Worm (Caenorhabditis elegans) whole organism, mixed stage, embryonic: ENCODE data around the gene let-2.

Source experiments
- M03D4.4 ChIP-seq: sonication (generic microtip); optimal IDR thresholded peaks from 2 replicates; lab custom pipeline; 2017; ENCODE audit warnings: mild to moderate bottlenecking, missing genetic modification characterization, missing compliant biosample characterization
- bed-3 ChIP-seq: fragments of 200-800 bp; sonication (Bioruptor generic); optimal IDR thresholded peaks from 3 replicates; lab custom pipeline; 2018; ENCODE audit warnings: mild to moderate bottlenecking, missing genetic modification characterization, moderate library complexity, missing compliant biosample characterization
- blmp-1 ChIP-seq: fragments of 150-350 bp; optimal IDR thresholded peaks from 2 replicates; lab custom pipeline; 2014; ENCODE audit warnings: missing biosample characterization, missing genetic modification characterization
- ces-1 ChIP-seq: fragments of 150-350 bp; optimal IDR thresholded peaks from 2 replicates; lab custom pipeline; 2014; ENCODE audit warnings: missing biosample characterization, missing genetic modification reagents, missing genetic modification characterization
- cnd-1 ChIP-seq: fragments of 200-800 bp; sonication (Bioruptor generic); optimal IDR thresholded peaks from 2 replicates; lab custom pipeline; 2018; ENCODE audit warnings: mild to moderate bottlenecking, missing genetic modification characterization, missing compliant biosample characterization
- drap-1 ChIP-seq: fragments of 200-800 bp; sonication (Bioruptor generic); optimal IDR thresholded peaks from 3 replicates; lab custom pipeline; 2018; ENCODE audit warnings: mild to moderate bottlenecking, missing genetic modification characterization, missing compliant biosample characterization
- elt-1 ChIP-seq: sonication (generic microtip); optimal IDR thresholded peaks from 2 replicates; lab custom pipeline; 2017; ENCODE audit warnings: missing genetic modification characterization, mild to moderate bottlenecking, missing compliant biosample characterization, antibody characterized with exemption, moderate library complexity, borderline replicate concordance; ENCODE audit not compliant: insufficient read depth
- flh-1 ChIP-seq: fragments of 200-800 bp; sonication (Bioruptor generic); optimal IDR thresholded peaks from 2 replicates; lab custom pipeline; 2018; ENCODE audit warnings: mild to moderate bottlenecking, missing genetic modification characterization, moderate library complexity, missing compliant biosample characterization
- ham-2 ChIP-seq: fragments of 200-800 bp; sonication (Bioruptor generic); optimal IDR thresholded peaks from 2 replicates; lab custom pipeline; 2018; ENCODE audit warnings: mild to moderate bottlenecking, missing genetic modification characterization, missing compliant biosample characterization
- hlh-1 ChIP-seq: fragments of 150-350 bp; optimal IDR thresholded peaks from 2 replicates; lab custom pipeline; 2014; ENCODE audit warnings: missing biosample characterization, missing genetic modification reagents, missing genetic modification characterization
- lin-13 ChIP-seq: fragments of 150-350 bp; optimal IDR thresholded peaks from 2 replicates; lab custom pipeline; 2014; ENCODE audit warnings: missing biosample characterization, missing genetic modification characterization
- lin-32 ChIP-seq: fragments of 200-800 bp; sonication (Bioruptor generic); optimal IDR thresholded peaks from 2 replicates; lab custom pipeline; 2018; ENCODE audit warnings: mild to moderate bottlenecking, missing genetic modification characterization, missing compliant biosample characterization
- lsy-2 ChIP-seq: fragments of 150-350 bp; optimal IDR thresholded peaks from 2 replicates; lab custom pipeline; 2014; ENCODE audit warnings: missing biosample characterization, missing genetic modification characterization
- mab-5 ChIP-seq: fragments of 150-350 bp; optimal IDR thresholded peaks from 2 replicates; lab custom pipeline; 2014; ENCODE audit warnings: missing biosample characterization, missing genetic modification characterization
- mep-1 ChIP-seq: fragments of 150-350 bp; optimal IDR thresholded peaks from 2 replicates; lab custom pipeline; 2017; ENCODE audit warnings: missing biosample characterization, missing genetic modification reagents, missing genetic modification characterization, inconsistent platforms
- mls-2 ChIP-seq: sonication (generic microtip); optimal IDR thresholded peaks from 2 replicates; lab custom pipeline; 2016; ENCODE audit warnings: mild to moderate bottlenecking, missing genetic modification characterization, moderate library complexity, missing compliant biosample characterization
- nhr-12 ChIP-seq: fragments of 150-350 bp; optimal IDR thresholded peaks from 2 replicates; lab custom pipeline; 2014; ENCODE audit warnings: missing biosample characterization, missing genetic modification characterization
- nhr-2 ChIP-seq: fragments of 150-350 bp; optimal IDR thresholded peaks from 2 replicates; lab custom pipeline; 2014; ENCODE audit warnings: missing biosample characterization, missing genetic modification characterization
- nhr-28 ChIP-seq: fragments of 150-350 bp; optimal IDR thresholded peaks from 2 replicates; lab custom pipeline; 2014; ENCODE audit warnings: missing biosample characterization, missing genetic modification characterization
- pha-4 ChIP-seq: fragments of 150-350 bp; optimal IDR thresholded peaks from 2 replicates; lab custom pipeline; 2018; ENCODE audit warnings: missing biosample characterization, missing genetic modification reagents, missing genetic modification characterization
- snpc-4 ChIP-seq: fragments of 150-350 bp; optimal IDR thresholded peaks from 2 replicates; lab custom pipeline; 2014; ENCODE audit warnings: missing biosample characterization, missing genetic modification characterization
- tbx-8 ChIP-seq: fragments of 200-800 bp; sonication (Bioruptor generic); optimal IDR thresholded peaks from 2 replicates; lab custom pipeline; 2018; ENCODE audit warnings: mild to moderate bottlenecking, missing genetic modification characterization, moderate library complexity, missing compliant biosample characterization
- unc-120 ChIP-seq: sonication (generic microtip); optimal IDR thresholded peaks from 2 replicates; lab custom pipeline; 2017; ENCODE audit warnings: missing genetic modification characterization, missing compliant biosample characterization; ENCODE audit not compliant: poor library complexity, severe bottlenecking
- unc-62 ChIP-seq: fragments of 150-350 bp; optimal IDR thresholded peaks from 2 replicates; lab custom pipeline; 2014; ENCODE audit warnings: missing biosample characterization, missing genetic modification reagents, missing genetic modification characterization

The let-2 gene

ce11 chrX:16391110-16391509, 2.0 kb upstream of the let-2 start:
- TF ChIP-seq lin-32 (GFP tag; lab: Kevin White, UChicago): no peak
- TF ChIP-seq M03D4.4: no peak
- peak; percentile 85 for TF ChIP-seq hlh-1 (tag; lab: Kevin White, UChicago)
- no peak for TF ChIP-seq lin-13

DNA sequence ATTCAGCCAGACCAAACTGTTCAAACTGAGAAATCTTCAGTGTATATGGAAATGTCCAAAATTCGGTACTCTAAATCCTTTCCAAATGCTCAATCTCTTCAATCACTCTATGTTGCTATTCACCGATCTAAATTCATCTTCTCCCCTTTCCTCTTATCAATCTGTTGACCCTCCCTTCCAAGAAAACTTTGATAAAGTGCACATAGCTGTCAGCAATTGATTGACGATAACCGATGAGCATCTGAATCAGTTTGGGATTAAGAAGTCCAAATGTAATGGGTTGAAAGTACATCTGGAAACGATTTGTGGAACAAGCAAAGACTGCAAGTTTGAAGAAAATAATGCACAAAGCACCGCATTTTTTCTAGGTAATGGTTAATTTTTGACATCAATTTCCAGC, 833 bp upstream of the let-2 start:
- TF ChIP-seq mls-2 (tag; lab: Kevin White, UChicago) (no peak), unc-62 (peak; percentile 99)

- TF ChIP-seq hlh-1 (tag; lab: Kevin White, UChicago): peak; percentile 91
- no peak for TF ChIP-seq tbx-8 (GFP tag; lab: Kevin White, UChicago)
- TF ChIP-seq unc-120 (tag; lab: Kevin White, UChicago): peak; percentile 14
Observed at ce11 chrX:16388362-16388761, 778 bp downstream of the let-2 start.

- no peak for TF ChIP-seq blmp-1
- no peak for TF ChIP-seq mab-5 (tag; lab: Kevin White, UChicago)
- no peak for TF ChIP-seq snpc-4 (tag; lab: Kevin White, UChicago)
- TF ChIP-seq unc-62: peak; percentile 78
- TF ChIP-seq unc-120 (tag; lab: Kevin White, UChicago): peak; percentile 2
Observed at ce11 chrX:16387690-16388361, 1.3 kb downstream of the let-2 start.

- peak; percentile 47 for TF ChIP-seq hlh-1 (tag; lab: Kevin White, UChicago)
- TF ChIP-seq cnd-1: no peak
- no peak for TF ChIP-seq M03D4.4
- no peak for TF ChIP-seq mep-1
- TF ChIP-seq elt-1 (tag; lab: Kevin White, UChicago): no peak
- no peak for TF ChIP-seq tbx-8 (GFP tag; lab: Kevin White, UChicago)
Observed at ce11 chrX:16387206-16387605, 1.9 kb downstream of the let-2 start.

DNA sequence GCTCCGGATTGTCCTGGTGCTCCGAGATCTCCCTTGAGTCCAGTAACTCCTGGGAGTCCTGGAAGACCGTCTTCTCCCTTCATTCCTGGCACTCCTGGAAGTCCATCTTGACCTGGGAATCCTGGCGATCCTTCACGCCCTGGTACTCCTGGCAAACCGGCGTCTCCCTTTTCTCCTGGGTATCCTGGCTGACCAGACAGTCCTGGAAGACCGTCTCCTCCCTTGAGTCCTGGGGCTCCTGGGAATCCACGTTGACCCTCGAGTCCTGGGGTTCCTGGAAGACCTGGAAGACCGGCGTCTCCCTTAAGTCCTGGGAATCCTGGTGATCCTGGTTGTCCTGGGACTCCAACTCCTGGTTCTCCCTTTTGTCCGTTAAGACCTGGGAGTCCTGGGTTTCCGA, 5.1 kb downstream of the let-2 start:
- no peak for TF ChIP-seq cnd-1

DNA sequence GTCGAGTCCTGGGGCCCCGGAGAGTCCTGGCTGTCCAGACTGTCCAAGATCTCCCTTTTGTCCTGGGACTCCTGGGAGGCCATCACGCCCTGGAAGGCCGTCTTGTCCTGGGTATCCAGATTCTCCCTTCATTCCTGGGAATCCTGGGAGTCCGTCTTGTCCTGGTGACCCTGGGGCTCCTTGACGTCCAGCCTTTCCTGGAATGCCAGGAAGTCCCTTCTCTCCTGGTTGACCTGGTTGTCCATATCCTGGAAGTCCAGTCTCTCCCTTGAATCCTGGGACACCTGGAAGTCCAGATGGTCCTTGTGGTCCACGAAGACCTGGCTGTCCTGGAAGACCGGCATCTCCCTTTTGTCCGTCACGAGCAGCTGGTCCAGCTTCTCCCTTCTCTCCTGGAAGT, 6.1 kb downstream of the let-2 start:
- no peak for TF ChIP-seq drap-1 (GFP tag; lab: Kevin White, UChicago)
- TF ChIP-seq bed-3: no peak
- no peak for TF ChIP-seq snpc-4 (tag; lab: Kevin White, UChicago)
- TF ChIP-seq cnd-1: no peak
- no peak for TF ChIP-seq ces-1 (GFP tag; lab: Kevin White, UChicago)
- TF ChIP-seq M03D4.4: no peak
- no peak for TF ChIP-seq blmp-1
- no peak for TF ChIP-seq ham-2
- TF ChIP-seq nhr-12: no peak
- TF ChIP-seq mep-1: no peak
- TF ChIP-seq flh-1 (GFP tag; lab: Kevin White, UChicago): no peak

ce11 chrX:16381908-16382307, 7.2 kb downstream of the let-2 start:
- TF ChIP-seq lsy-2 (tag; lab: Kevin White, UChicago) (no peak), nhr-28 (no peak), lin-13 (no peak), pha-4 (tag; lab: Kevin White, UChicago) (no peak), unc-120 (tag; lab: Kevin White, UChicago) (no peak), lin-32 (GFP tag; lab: Kevin White, UChicago) (no peak), nhr-2 (no peak)

- TF ChIP-seq nhr-12 (no peak), pha-4 (tag; lab: Kevin White, UChicago) (no peak), cnd-1 (no peak), nhr-28 (no peak)
- TF ChIP-seq, all 35 proteins: peak for 0
Observed at ce11 chrX:16381115-16381514, 8.0 kb downstream of the let-2 start.
